Worm (Caenorhabditis elegans) whole organism, L1 larva: Measurements from ENCODE around the gene rabr-4.

Source experiments
- F16B12.6 ChIP-seq: fragments of 150-350 bp; optimal IDR thresholded peaks from 2 replicates; lab custom pipeline; 2014; ENCODE audit warnings: missing biosample characterization, missing genetic modification characterization
- alr-1 ChIP-seq: fragments of 200-800 bp; sonication (Bioruptor generic); optimal IDR thresholded peaks from 2 replicates; lab custom pipeline; 2018; ENCODE audit warnings: borderline replicate concordance, mild to moderate bottlenecking, missing genetic modification characterization, missing compliant biosample characterization
- ceh-82 ChIP-seq, 3 experiments: fragments of 150-350 bp in 1 of 3; sonication (generic microtip) in 2 of 3; optimal IDR thresholded peaks; 2 replicates each; lab custom pipeline; 2014 to 2017; ENCODE audit warnings: missing biosample characterization in 3 of 3, missing genetic modification characterization in 3 of 3
- egl-27 ChIP-seq, 2 experiments: fragments of 150-350 bp in 1 of 2; sonication (generic microtip); optimal IDR thresholded peaks; 3 replicates each; lab custom pipeline; 2017 to 2018; ENCODE audit warnings: missing biosample characterization in 2 of 2, missing genetic modification characterization in 2 of 2, missing genetic modification reagents in 2 of 2
- lsy-2 ChIP-seq, 2 experiments: fragments of 150-350 bp; optimal IDR thresholded peaks; 2 replicates each; lab custom pipeline; 2014; ENCODE audit warnings: missing biosample characterization in 2 of 2, missing genetic modification characterization in 2 of 2
- nhr-76 ChIP-seq: sonication (generic microtip); optimal IDR thresholded peaks from 2 replicates; lab custom pipeline; 2017; ENCODE audit warnings: missing biosample characterization, missing genetic modification characterization
- nhr-77 ChIP-seq: fragments of 150-350 bp; optimal IDR thresholded peaks from 2 replicates; lab custom pipeline; 2014; ENCODE audit warnings: missing biosample characterization, missing genetic modification characterization
- pax-3 ChIP-seq: fragments of 200-800 bp; sonication (Bioruptor generic); optimal IDR thresholded peaks from 2 replicates; lab custom pipeline; 2018; ENCODE audit warnings: mild to moderate bottlenecking, missing genetic modification characterization, moderate library complexity, missing compliant biosample characterization
- sox-4 ChIP-seq: sonication (generic microtip); optimal IDR thresholded peaks from 2 replicates; lab custom pipeline; 2016; ENCODE audit warnings: missing genetic modification characterization, missing compliant biosample characterization
- unc-62 ChIP-seq: fragments of 150-350 bp; optimal IDR thresholded peaks from 2 replicates; lab custom pipeline; 2014; ENCODE audit warnings: missing biosample characterization, missing genetic modification reagents, missing genetic modification characterization
- ztf-11 ChIP-seq, 2 experiments: sonication (generic microtip); optimal IDR thresholded peaks; 2 replicates each; lab custom pipeline; 2016 to 2017; ENCODE audit warnings: missing genetic modification characterization in 2 of 2, missing biosample characterization in 1 of 2, missing compliant biosample characterization in 1 of 2

DNA sequence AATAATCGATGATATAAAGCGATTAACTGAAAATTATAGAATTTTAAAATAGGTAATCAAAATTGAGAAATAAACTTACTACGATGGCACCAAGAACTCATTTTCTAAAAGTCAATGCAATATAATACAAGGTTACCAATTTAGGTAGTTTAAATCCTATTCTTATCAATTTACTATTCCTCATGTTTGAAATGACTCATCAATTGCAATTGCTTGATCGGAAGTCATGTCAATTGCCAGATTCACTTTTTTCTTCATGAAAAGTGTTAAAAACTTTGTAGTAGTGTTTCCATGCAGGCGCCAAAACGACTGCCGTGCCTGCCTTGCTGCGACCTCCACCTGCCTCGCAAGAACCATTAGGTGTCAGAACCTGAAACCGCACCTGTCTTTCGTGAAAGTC is 31.8 kb downstream of the rabr-4 start, which contains the start of gene F11A5.13:
- TF ChIP-seq lsy-2 (tag; optimal IDR thresholded peaks at IDR 0.05; lab: Kevin White, UChicago) (no peak), ztf-11 (tag; optimal IDR thresholded peaks at IDR 0.05; lab: Kevin White, UChicago) (no peak), ceh-82 (tag; optimal IDR thresholded peaks at IDR 0.05; lab: Kevin White, UChicago) (no peak), sox-4 (tag; lab: Kevin White, UChicago) (no peak), pax-3 (no peak), egl-27 (tag; optimal IDR thresholded peaks at IDR 0.05; lab: Kevin White, UChicago) (no peak), F16B12.6 (tag; lab: Kevin White, UChicago) (no peak), nhr-76 (no peak), nhr-77 (no peak), alr-1 (tag; lab: Kevin White, UChicago) (no peak), unc-62 (no peak)
